Worm (Caenorhabditis elegans): Measurements from ENCODE around the gene str-37.

DNA sequence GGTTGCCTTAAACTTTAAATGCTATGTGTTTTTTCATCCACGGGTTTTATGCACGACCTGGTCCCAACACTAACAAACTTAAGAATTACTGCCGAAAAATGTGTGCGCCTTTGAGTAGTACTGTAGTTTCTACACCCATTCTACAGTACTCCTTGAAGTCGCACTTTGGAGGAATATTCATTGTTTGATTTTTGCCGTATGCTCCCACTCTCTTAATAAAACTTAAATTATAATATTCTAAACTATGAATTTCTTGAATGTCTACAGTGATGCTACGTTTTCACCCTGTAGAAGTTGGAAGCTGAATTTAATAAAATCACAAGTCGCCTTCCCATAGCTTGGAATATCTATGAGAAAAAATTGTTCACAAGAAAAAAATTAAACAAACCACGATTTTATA, 17.8 kb upstream of the str-37 start:
- no peak for TF ChIP-seq egl-27 (tag; optimal IDR thresholded peaks at IDR 0.05)
- no peak for TF ChIP-seq nhr-41 (GFP tag; IDR thresholded peaks at IDR 0.05)
- no peak for TF ChIP-seq ztf-11 (tag; optimal IDR thresholded peaks at IDR 0.05)
- TF ChIP-seq R02D3.7 (tag; optimal IDR thresholded peaks at IDR 0.05): no peak
- TF ChIP-seq nhr-76 (tag; optimal IDR thresholded peaks at IDR 0.05): no peak
- no peak for TF ChIP-seq mdt-29 (GFP tag; IDR thresholded peaks at IDR 0.05)
- no peak for TF ChIP-seq dmd-8 (GFP tag; IDR thresholded peaks at IDR 0.05)
- TF ChIP-seq nhr-237 (tag; optimal IDR thresholded peaks at IDR 0.05): no peak
- TF ChIP-seq nhr-102 (tag; optimal IDR thresholded peaks at IDR 0.05): no peak
- no peak for TF ChIP-seq ZK546.5 (tag; optimal IDR thresholded peaks at IDR 0.05)
- TF ChIP-seq unc-62 (GFP tag; optimal IDR thresholded peaks at IDR 0.05 in 1 of 2): no peak
- TF ChIP-seq unc-62 (tag; optimal IDR thresholded peaks at IDR 0.05): no peak
- TF ChIP-seq snpc-4 (tag; optimal IDR thresholded peaks at IDR 0.05): no peak
- TF ChIP-seq skn-1 (tag; optimal IDR thresholded peaks at IDR 0.05): no peak
- TF ChIP-seq nhr-11 (tag; optimal IDR thresholded peaks at IDR 0.05): no peak

All from whole organism, L4 larva.